Worm (Caenorhabditis elegans): ENCODE results near the gene F11D11.3.

- TF ChIP-seq unc-120 (tag; optimal IDR thresholded peaks at IDR 0.05; ENCODE audit: poor library complexity, severe bottlenecking) = no peak
- no peak for TF ChIP-seq nhr-28 (tag; optimal IDR thresholded peaks at IDR 0.05)
These were observed 7.0 kb downstream of the F11D11.3 start, which contains the start of gene F11D11.6 for ce11 chrV:18753036-18753435.
